Worm (Caenorhabditis elegans): Measurements from ENCODE around the gene srz-24.

Gene srz-24

ce11 chrIV:4938664-4939063 lies 42.3 kb downstream of the srz-24 start, which contains the start of gene str-168:
str-168 (plus strand) TSS chrIV:4938964.
- TF ChIP-seq nhr-237 (tag; optimal IDR thresholded peaks at IDR 0.05): no peak
- TF ChIP-seq ceh-28 (tag; optimal IDR thresholded peaks at IDR 0.05): no peak
- TF ChIP-seq ztf-4 (tag; optimal IDR thresholded peaks at IDR 0.05): no peak
- no peak for TF ChIP-seq ztf-11 (tag; optimal IDR thresholded peaks at IDR 0.05)
- TF ChIP-seq pqm-1 (tag; optimal IDR thresholded peaks at IDR 0.05): no peak
- TF ChIP-seq nfya-1 (tag; optimal IDR thresholded peaks at IDR 0.05; ENCODE audit: insufficient read depth): no peak
- no peak for TF ChIP-seq jun-1 (tag; optimal IDR thresholded peaks at IDR 0.05)
- TF ChIP-seq zag-1 (tag; optimal IDR thresholded peaks at IDR 0.05): no peak
- TF ChIP-seq ceh-16 (tag; optimal IDR thresholded peaks at IDR 0.05): no peak
- no peak for TF ChIP-seq fkh-10 (GFP tag; optimal IDR thresholded peaks at IDR 0.05)
- TF ChIP-seq egl-5 (tag; optimal IDR thresholded peaks at IDR 0.05): no peak
- TF ChIP-seq sea-2 (GFP tag; optimal IDR thresholded peaks at IDR 0.05): no peak
- no peak for TF ChIP-seq R02D3.7 (tag; optimal IDR thresholded peaks at IDR 0.05)
- no peak for TF ChIP-seq unc-62 (GFP tag; optimal IDR thresholded peaks at IDR 0.05)

- TF ChIP-seq elt-2 (tag; optimal IDR thresholded peaks at IDR 0.05) (peak; percentile 57), pqm-1 (tag; optimal IDR thresholded peaks at IDR 0.05) (peak; percentile 30), nhr-28 (tag; optimal IDR thresholded peaks at IDR 0.05) (no peak), jun-1 (tag; optimal IDR thresholded peaks at IDR 0.05) (no peak), nhr-25 (tag; optimal IDR thresholded peaks at IDR 0.05) (no peak)
These were observed 43.3 kb downstream of the srz-24 start, which contains the start of gene fbxa-86 for ce11 chrIV:4937647-4938046. fbxa-86 (minus strand) TSS chrIV:4938013.

- no peak for TF ChIP-seq ceh-28 (tag; optimal IDR thresholded peaks at IDR 0.05)
- TF ChIP-seq unc-39 (tag; optimal IDR thresholded peaks at IDR 0.05): no peak
- TF ChIP-seq unc-62 (GFP tag; optimal IDR thresholded peaks at IDR 0.05): no peak
- no peak for TF ChIP-seq pqm-1 (tag; optimal IDR thresholded peaks at IDR 0.05)
- no peak for TF ChIP-seq pha-4 (tag; optimal IDR thresholded peaks at IDR 0.05)
- TF ChIP-seq nfya-1 (tag; optimal IDR thresholded peaks at IDR 0.05; ENCODE audit: insufficient read depth): no peak
- TF ChIP-seq mdl-1 (tag; optimal IDR thresholded peaks at IDR 0.05): no peak
These were observed 46.8 kb downstream of the srz-24 start, which contains the start of gene str-153 for ce11 chrIV:4934103-4934502. str-153 (plus strand) TSS chrIV:4934403.

- TF ChIP-seq unc-62 (GFP tag; optimal IDR thresholded peaks at IDR 0.05) (no peak), nfya-1 (tag; optimal IDR thresholded peaks at IDR 0.05; ENCODE audit: insufficient read depth) (peak; percentile 23), skn-1 (tag; optimal IDR thresholded peaks at IDR 0.05) (no peak), ztf-4 (tag; optimal IDR thresholded peaks at IDR 0.05) (no peak), fkh-10 (GFP tag; optimal IDR thresholded peaks at IDR 0.05) (no peak), nhr-77 (tag; optimal IDR thresholded peaks at IDR 0.05) (no peak), ZK546.5 (tag; optimal IDR thresholded peaks at IDR 0.05) (no peak), pqm-1 (tag; optimal IDR thresholded peaks at IDR 0.05) (no peak), ama-1 (optimal IDR thresholded peaks at IDR 0.05) (no peak), elt-2 (tag; optimal IDR thresholded peaks at IDR 0.05) (peak; percentile 4), lin-15B (tag; optimal IDR thresholded peaks at IDR 0.05) (no peak), nhr-11 (tag; optimal IDR thresholded peaks at IDR 0.05) (no peak), zag-1 (tag; optimal IDR thresholded peaks at IDR 0.05) (no peak), snpc-4 (tag; optimal IDR thresholded peaks at IDR 0.05) (peak; percentile 95), nhr-237 (tag; optimal IDR thresholded peaks at IDR 0.05) (no peak), nhr-43 (tag; optimal IDR thresholded peaks at IDR 0.05; ENCODE audit: poor library complexity, severe bottlenecking) (peak; percentile 65), nhr-25 (tag; optimal IDR thresholded peaks at IDR 0.05) (peak; percentile 24), elt-3 (tag; optimal IDR thresholded peaks at IDR 0.05) (no peak), nhr-23 (tag; optimal IDR thresholded peaks at IDR 0.05) (no peak), ceh-82 (tag; optimal IDR thresholded peaks at IDR 0.05) (no peak), ceh-9 (tag; optimal IDR thresholded peaks at IDR 0.05) (no peak)
These were observed 50.1 kb downstream of the srz-24 start for ce11 chrIV:4930754-4931322.

- TF ChIP-seq ceh-82 (tag; optimal IDR thresholded peaks at IDR 0.05) (no peak), lin-15B (tag; optimal IDR thresholded peaks at IDR 0.05) (no peak), skn-1 (tag; optimal IDR thresholded peaks at IDR 0.05) (no peak), daf-12 (tag; optimal IDR thresholded peaks at IDR 0.05) (no peak), nhr-11 (tag; optimal IDR thresholded peaks at IDR 0.05) (no peak), fkh-2 (tag; optimal IDR thresholded peaks at IDR 0.05) (no peak), eor-1 (tag; optimal IDR thresholded peaks at IDR 0.05) (no peak), nhr-237 (tag; optimal IDR thresholded peaks at IDR 0.05) (no peak), sea-2 (GFP tag; optimal IDR thresholded peaks at IDR 0.05) (no peak), ZK546.5 (tag; optimal IDR thresholded peaks at IDR 0.05) (no peak)
These were observed 50.9 kb downstream of the srz-24 start, which contains the start of gene Y9C9A.8 for ce11 chrIV:4930045-4930444. Y9C9A.8 (plus strand) TSS chrIV:4930345.
